Worm (Caenorhabditis elegans) whole organism, L4 larva: ENCODE data around the gene lron-1.

ENCODE experiments used
- F37D6.2 ChIP-seq: sonication (generic microtip); optimal IDR thresholded peaks from 2 replicates; lab custom pipeline; 2016; ENCODE audit warnings: mild to moderate bottlenecking, missing genetic modification characterization, missing compliant biosample characterization
- R02D3.7 ChIP-seq: fragments of 150-350 bp; sonication (generic microtip); optimal IDR thresholded peaks from 3 replicates; lab custom pipeline; 2014; ENCODE audit warnings: missing biosample characterization, missing genetic modification characterization
- T26A8.4 ChIP-seq: fragments of 200-800 bp; sonication (Bioruptor generic); IDR thresholded peaks from 2 replicates; pipeline ENCODE4 v1.3.6; 2022; ENCODE audit warnings: missing genetic modification characterization, missing compliant biosample characterization
- Y105C5A.15 ChIP-seq: fragments of 200-800 bp; sonication (Bioruptor generic); IDR thresholded peaks from 2 replicates; pipeline ENCODE4 v1.3.6; 2022; ENCODE audit warnings: missing genetic modification characterization, missing compliant biosample characterization
- Y5F2A.4 ChIP-seq: fragments of 200-800 bp; sonication (Bioruptor generic); optimal IDR thresholded peaks from 2 replicates; lab custom pipeline; 2018; ENCODE audit warnings: mild to moderate bottlenecking, missing genetic modification characterization, missing compliant biosample characterization
- aly-2 ChIP-seq: sonication (generic microtip); optimal IDR thresholded peaks from 2 replicates; lab custom pipeline; 2018; ENCODE audit warnings: missing biosample characterization, missing genetic modification characterization
- ama-1 ChIP-seq: fragments of 150-350 bp; optimal IDR thresholded peaks from 2 replicates; lab custom pipeline; 2014; ENCODE audit warnings: inconsistent platforms, mixed read lengths
- ceh-20 ChIP-seq: fragments of 200-800 bp; sonication (Bioruptor generic); IDR thresholded peaks from 2 replicates; pipeline ENCODE4 v1.3.6; 2022; ENCODE audit warnings: missing genetic modification reagents, missing genetic modification characterization, missing compliant biosample characterization
- ceh-28 ChIP-seq: fragments of 150-350 bp; optimal IDR thresholded peaks from 2 replicates; lab custom pipeline; 2014; ENCODE audit warnings: missing biosample characterization, missing genetic modification reagents, missing genetic modification characterization
- ceh-82 ChIP-seq: sonication (generic microtip); optimal IDR thresholded peaks from 2 replicates; lab custom pipeline; 2017; ENCODE audit warnings: missing biosample characterization, missing genetic modification characterization
- cey-2 ChIP-seq: sonication (generic microtip); optimal IDR thresholded peaks from 3 replicates; lab custom pipeline; 2017; ENCODE audit warnings: missing genetic modification characterization, mild to moderate bottlenecking, missing compliant biosample characterization, antibody characterized with exemption, borderline replicate concordance; ENCODE audit not compliant: insufficient read depth
- daf-16 ChIP-seq, 3 experiments: sonication (generic microtip); optimal IDR thresholded peaks; 2 replicates each; lab custom pipeline; 2016 to 2017; ENCODE audit warnings: missing genetic modification characterization in 3 of 3, missing genetic modification reagents in 3 of 3, mild to moderate bottlenecking in 2 of 3, missing compliant biosample characterization in 2 of 3, missing biosample characterization in 1 of 3, moderate library complexity in 1 of 3
- dmd-6 ChIP-seq: fragments of 200-800 bp; sonication (Bioruptor generic); IDR thresholded peaks from 2 replicates; pipeline ENCODE4 v1.3.6; 2022; ENCODE audit warnings: missing genetic modification reagents, missing genetic modification characterization, missing compliant biosample characterization
- dmd-8 ChIP-seq: fragments of 200-800 bp; sonication (Bioruptor generic); IDR thresholded peaks from 2 replicates; pipeline ENCODE4 v1.3.6; 2022; ENCODE audit warnings: missing genetic modification characterization, missing compliant biosample characterization
- dpl-1 ChIP-seq: fragments of 150-350 bp; optimal IDR thresholded peaks from 2 replicates; lab custom pipeline; 2014; ENCODE audit warnings: missing biosample characterization, missing genetic modification reagents, missing genetic modification characterization
- duxl-1 ChIP-seq: sonication (generic microtip); optimal IDR thresholded peaks from 2 replicates; lab custom pipeline; 2016; ENCODE audit warnings: mild to moderate bottlenecking, missing genetic modification characterization, moderate library complexity, missing compliant biosample characterization; ENCODE audit not compliant: poor library complexity
- dve-1 ChIP-seq: sonication (generic microtip); optimal IDR thresholded peaks from 2 replicates; lab custom pipeline; 2017; ENCODE audit warnings: antibody characterized with exemption, mild to moderate bottlenecking, missing genetic modification characterization, missing compliant biosample characterization; ENCODE audit not compliant: insufficient read depth
- egl-27 ChIP-seq: sonication (generic microtip); optimal IDR thresholded peaks from 3 replicates; lab custom pipeline; 2017; ENCODE audit warnings: missing biosample characterization, missing genetic modification reagents, missing genetic modification characterization
- egl-43 ChIP-seq: fragments of 200-800 bp; sonication (Bioruptor generic); IDR thresholded peaks from 2 replicates; pipeline ENCODE4 v1.3.6; 2022; ENCODE audit warnings: missing genetic modification reagents, missing genetic modification characterization, missing compliant biosample characterization
- gei-8 ChIP-seq: fragments of 200-800 bp; sonication (Bioruptor generic); optimal IDR thresholded peaks from 2 replicates; lab custom pipeline; 2018; ENCODE audit warnings: mild to moderate bottlenecking, missing genetic modification characterization, missing compliant biosample characterization
- hlh-30 ChIP-seq: sonication (generic microtip); optimal IDR thresholded peaks from 2 replicates; lab custom pipeline; 2017; ENCODE audit warnings: antibody characterized with exemption, mild to moderate bottlenecking, missing genetic modification characterization, missing compliant biosample characterization; ENCODE audit not compliant: insufficient read depth
- hmg-1.1 ChIP-seq: fragments of 200-800 bp; sonication (Bioruptor generic); IDR thresholded peaks from 2 replicates; pipeline ENCODE4 v1.3.6; 2022; ENCODE audit warnings: missing genetic modification reagents, missing genetic modification characterization, missing compliant biosample characterization
- jun-1 ChIP-seq: fragments of 150-350 bp; optimal IDR thresholded peaks from 2 replicates; lab custom pipeline; 2014; ENCODE audit warnings: missing biosample characterization, missing genetic modification reagents, missing genetic modification characterization
- lin-13 ChIP-seq: fragments of 150-350 bp; optimal IDR thresholded peaks from 2 replicates; lab custom pipeline; 2014; ENCODE audit warnings: missing biosample characterization, missing genetic modification reagents, missing genetic modification characterization
- lin-38 ChIP-seq: fragments of 200-800 bp; sonication (Bioruptor generic); IDR thresholded peaks from 2 replicates; pipeline ENCODE4 v1.3.6; 2022; ENCODE audit warnings: missing genetic modification reagents, missing genetic modification characterization, missing compliant biosample characterization
- lin-39 ChIP-seq: fragments of 150-350 bp; optimal IDR thresholded peaks from 2 replicates; lab custom pipeline; 2014; ENCODE audit warnings: missing biosample characterization, missing genetic modification reagents, missing genetic modification characterization
- lsy-2 ChIP-seq, 2 experiments: fragments of 150-350 bp in 1 of 2; sonication (generic microtip) in 1 of 2; optimal IDR thresholded peaks; 2 replicates each; lab custom pipeline; 2014 to 2017; ENCODE audit warnings: missing biosample characterization in 2 of 2, missing genetic modification characterization in 2 of 2
- madf-5 ChIP-seq, 2 experiments: fragments of 200-800 bp; sonication (Bioruptor generic); IDR thresholded peaks; 2 replicates each; pipeline ENCODE4 v1.3.6; 2022; ENCODE audit warnings: missing compliant biosample characterization in 2 of 2, missing genetic modification characterization in 2 of 2
- madf-9 ChIP-seq: fragments of 200-800 bp; sonication (Bioruptor generic); conservative IDR thresholded peaks from 2 replicates; pipeline ENCODE4 v1.3.6; 2022; ENCODE audit warnings: missing genetic modification reagents, missing genetic modification characterization, missing compliant biosample characterization
- mep-1 ChIP-seq: fragments of 150-350 bp; sonication (generic microtip); optimal IDR thresholded peaks from 3 replicates; lab custom pipeline; 2014; ENCODE audit warnings: missing biosample characterization, missing genetic modification characterization
- mes-2 ChIP-seq: sonication (generic microtip); optimal IDR thresholded peaks from 2 replicates; lab custom pipeline; 2016; ENCODE audit warnings: missing genotype, mild to moderate bottlenecking, missing genetic modification characterization, missing compliant biosample characterization; ENCODE audit not compliant: poor library complexity, severe bottlenecking
- mxl-3 ChIP-seq: fragments of 200-800 bp; sonication (Bioruptor generic); optimal IDR thresholded peaks from 2 replicates; lab custom pipeline; 2018; ENCODE audit warnings: mild to moderate bottlenecking, missing genetic modification characterization, missing compliant biosample characterization
- nhr-10 ChIP-seq: fragments of 150-350 bp; optimal IDR thresholded peaks from 2 replicates; lab custom pipeline; 2014; ENCODE audit warnings: missing biosample characterization, missing genetic modification characterization
- nhr-102 ChIP-seq: sonication (generic microtip); optimal IDR thresholded peaks from 2 replicates; lab custom pipeline; 2016; ENCODE audit warnings: mild to moderate bottlenecking, missing genetic modification characterization, moderate library complexity, missing compliant biosample characterization
- nhr-11 ChIP-seq: fragments of 150-350 bp; optimal IDR thresholded peaks from 2 replicates; lab custom pipeline; 2014; ENCODE audit warnings: missing biosample characterization, missing genetic modification characterization
- nhr-237 ChIP-seq: sonication (generic microtip); optimal IDR thresholded peaks from 2 replicates; lab custom pipeline; 2017; ENCODE audit warnings: missing biosample characterization, missing genetic modification characterization
- nhr-41 ChIP-seq: fragments of 200-800 bp; sonication (Bioruptor generic); IDR thresholded peaks from 2 replicates; pipeline ENCODE4 v1.3.6; 2022; ENCODE audit warnings: missing genetic modification reagents, missing genetic modification characterization, missing compliant biosample characterization
- nhr-6 ChIP-seq: fragments of 150-350 bp; optimal IDR thresholded peaks from 2 replicates; lab custom pipeline; 2014; ENCODE audit warnings: missing biosample characterization, missing genetic modification characterization
- nhr-76 ChIP-seq: fragments of 150-350 bp; optimal IDR thresholded peaks from 2 replicates; lab custom pipeline; 2014; ENCODE audit warnings: missing biosample characterization, missing genetic modification characterization
- pha-4 ChIP-seq, 2 experiments: fragments of 150-350 bp in 1 of 2; fragments of 200-800 bp in 1 of 2; sonication (Bioruptor generic) in 1 of 2; IDR thresholded peaks in 1 of 2; optimal IDR thresholded peaks in 1 of 2; 2 replicates each; pipeline versions ENCODE4 v1.3.6 to Lab custom; 2014 to 2022; ENCODE audit warnings: missing genetic modification characterization in 2 of 2, missing genetic modification reagents in 2 of 2, missing biosample characterization in 1 of 2, missing compliant biosample characterization in 1 of 2
- php-3 ChIP-seq: fragments of 200-800 bp; sonication (Bioruptor generic); IDR thresholded peaks from 2 replicates; pipeline ENCODE4 v1.3.6; 2022; ENCODE audit warnings: missing genetic modification reagents, missing genetic modification characterization, missing compliant biosample characterization
- set-16 ChIP-seq: fragments of 200-800 bp; sonication (Bioruptor generic); IDR thresholded peaks from 2 replicates; pipeline ENCODE4 v1.3.6; 2022; ENCODE audit warnings: missing genetic modification reagents, missing genetic modification characterization, missing compliant biosample characterization
- snpc-1.2 ChIP-seq: fragments of 200-800 bp; sonication (Bioruptor generic); IDR thresholded peaks from 2 replicates; pipeline ENCODE4 v1.3.6; 2022; ENCODE audit warnings: missing genetic modification reagents, missing genetic modification characterization, missing compliant biosample characterization
- snpc-4 ChIP-seq: fragments of 150-350 bp; optimal IDR thresholded peaks from 2 replicates; lab custom pipeline; 2014; ENCODE audit warnings: missing biosample characterization, missing genetic modification characterization
- tra-1 ChIP-seq: fragments of 200-800 bp; sonication (Bioruptor generic); IDR thresholded peaks from 2 replicates; pipeline ENCODE4 v1.3.6; 2022; ENCODE audit warnings: missing genetic modification reagents, missing genetic modification characterization, missing compliant biosample characterization
- unc-39 ChIP-seq: sonication (generic microtip); optimal IDR thresholded peaks from 2 replicates; lab custom pipeline; 2017; ENCODE audit warnings: missing biosample characterization, missing genetic modification characterization
- zfp-2 ChIP-seq: sonication (generic microtip); optimal IDR thresholded peaks from 2 replicates; lab custom pipeline; 2016; ENCODE audit warnings: mild to moderate bottlenecking, missing genetic modification characterization, missing compliant biosample characterization
- zip-11 ChIP-seq: fragments of 200-800 bp; sonication (Bioruptor generic); IDR thresholded peaks from 2 replicates; pipeline ENCODE4 v1.3.6; 2022; ENCODE audit warnings: missing genetic modification characterization, missing compliant biosample characterization
- ztf-11 ChIP-seq: fragments of 150-350 bp; optimal IDR thresholded peaks from 2 replicates; lab custom pipeline; 2014; ENCODE audit warnings: missing biosample characterization, missing genetic modification characterization
- ztf-7 ChIP-seq: fragments of 150-350 bp; optimal IDR thresholded peaks from 2 replicates; lab custom pipeline; 2014; ENCODE audit warnings: missing biosample characterization, missing genetic modification characterization

The lron-1 gene

DNA sequence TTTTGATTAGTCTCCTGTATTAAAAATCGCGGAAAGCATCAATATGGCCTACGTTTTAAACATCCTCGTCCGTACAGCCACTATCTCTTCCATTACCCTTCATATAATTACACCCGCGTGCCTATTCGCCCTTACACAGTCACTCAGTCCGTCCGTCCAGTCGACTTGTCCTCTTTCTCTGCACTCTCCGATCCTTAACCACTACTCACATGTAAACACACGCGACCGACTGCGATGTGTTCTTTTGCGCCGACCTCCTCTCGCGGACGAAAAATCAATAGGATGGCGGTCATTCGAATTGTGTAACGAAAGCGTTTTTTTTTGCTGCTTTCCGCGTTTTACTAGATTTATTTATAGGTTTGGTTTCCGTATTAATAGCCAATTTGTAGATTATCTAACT, 30.2 kb downstream of the lron-1 start, which contains the start of gene eor-2 (continued):
- TF ChIP-seq nhr-102 (tag; lab: Kevin White, UChicago), result no peak
- TF ChIP-seq ceh-82 (tag; lab: Kevin White, UChicago), result no peak
- peak; percentile 82 for TF ChIP-seq hmg-1.1 (GFP tag; lab: Robert Waterston, UW)
- peak; percentile 98 for TF ChIP-seq mxl-3 (GFP tag; lab: Kevin White, UChicago)
- TF ChIP-seq nhr-10 (tag; lab: Kevin White, UChicago), result no peak
- no peak for TF ChIP-seq Y5F2A.4 (GFP tag; lab: Kevin White, UChicago)
- TF ChIP-seq cey-2, result no peak
- peak; percentile 82 for TF ChIP-seq dmd-6 (GFP tag; lab: Robert Waterston, UW)
- TF ChIP-seq lin-13, result peak; percentile 8
- no peak for TF ChIP-seq lin-38 (GFP tag; lab: Robert Waterston, UW)
- TF ChIP-seq Y105C5A.15 (GFP tag; lab: Robert Waterston, UW), result no peak
- peak; percentile 41 for TF ChIP-seq ceh-28
- peak; percentile 59 for TF ChIP-seq dpl-1 (GFP tag; lab: Kevin White, UChicago)
- no peak for TF ChIP-seq tra-1 (GFP tag; lab: Robert Waterston, UW)
- no peak for TF ChIP-seq R02D3.7
- TF ChIP-seq F37D6.2, result no peak
- no peak for TF ChIP-seq unc-39 (tag; lab: Kevin White, UChicago)
- peak; percentile 76 for TF ChIP-seq dve-1 (tag; lab: Kevin White, UChicago)
- no peak for TF ChIP-seq nhr-76 (tag; lab: Kevin White, UChicago)
- peak; percentile 99 for TF ChIP-seq hlh-30 (tag; lab: Kevin White, UChicago)
- peak in 1 of 2 experiments; percentile 5 for TF ChIP-seq daf-16 (GFP tag; optimal IDR thresholded peaks at IDR 0.05; lab: Kevin White, UChicago)
- peak; percentile 97 for TF ChIP-seq daf-16 (tag; optimal IDR thresholded peaks at IDR 0.05; lab: Kevin White, UChicago)
- TF ChIP-seq ztf-11, result no peak
- no peak for TF ChIP-seq lin-39
- TF ChIP-seq egl-27 (tag; lab: Kevin White, UChicago), result no peak
- TF ChIP-seq zfp-2 (tag; lab: Kevin White, UChicago), result no peak
- TF ChIP-seq nhr-41, result 0 out of 2 replicates have a peak, but pooled peaks have one; percentile 53
- TF ChIP-seq madf-5 (GFP tag; IDR thresholded peaks at IDR 0.05; lab: Robert Waterston, UW), result no peak
- TF ChIP-seq duxl-1 (tag; lab: Kevin White, UChicago), result no peak
- TF ChIP-seq ceh-20 (GFP tag; lab: Robert Waterston, UW), result 0 out of 2 replicates have a peak, but pooled peaks have one; percentile 38
- no peak for TF ChIP-seq zip-11 (GFP tag; lab: Robert Waterston, UW)
- TF ChIP-seq T26A8.4 (GFP tag; lab: Robert Waterston, UW), result no peak; the same call in 1 of the 2 replicates
- TF ChIP-seq nhr-237 (tag; lab: Kevin White, UChicago), result no peak
- 0 out of 2 replicates have a peak, but pooled peaks have one; percentile 27 for TF ChIP-seq dmd-8
- TF ChIP-seq php-3 (GFP tag; lab: Robert Waterston, UW), result no peak
- peak; percentile 37 for TF ChIP-seq nhr-11 (tag; lab: Kevin White, UChicago)
- TF ChIP-seq pha-4 (GFP tag; IDR thresholded peaks at IDR 0.05; lab: Robert Waterston, UW), result no peak
- TF ChIP-seq pha-4 (tag; optimal IDR thresholded peaks at IDR 0.05; lab: Kevin White, UChicago), result peak; percentile 65
- no peak for TF ChIP-seq aly-2 (tag; lab: Kevin White, UChicago)
- peak; percentile 43; the same call in 1 of the 2 replicates for TF ChIP-seq madf-9 (GFP tag; lab: Robert Waterston, UW)
- no peak for TF ChIP-seq snpc-4 (tag; lab: Kevin White, UChicago)
- TF ChIP-seq jun-1 (tag; lab: Kevin White, UChicago), result no peak
- no peak for TF ChIP-seq ama-1
- TF ChIP-seq mep-1 (tag; lab: Kevin White, UChicago), result peak; percentile 83
- TF ChIP-seq mes-2 (tag; lab: Kevin White, UChicago), result no peak
- no peak for TF ChIP-seq snpc-1.2 (GFP tag; lab: Robert Waterston, UW)
- peak in 1 of 2 experiments; percentile 74 for TF ChIP-seq lsy-2 (tag; optimal IDR thresholded peaks at IDR 0.05; lab: Kevin White, UChicago)
- TF ChIP-seq ztf-7 (tag; lab: Kevin White, UChicago), result peak; percentile 23
- TF ChIP-seq gei-8 (GFP tag; lab: Kevin White, UChicago), result no peak
- TF ChIP-seq egl-43 (GFP tag; lab: Robert Waterston, UW), result no peak
- peak; percentile 87 for TF ChIP-seq nhr-6 (tag; lab: Kevin White, UChicago)
- TF ChIP-seq set-16 (GFP tag; lab: Robert Waterston, UW), result peak; percentile 32; the same call in 1 of the 2 replicates
